Fruit fly (Drosophila melanogaster): Measurements from ENCODE around the gene CG10185.
A peak's percentile ranks its signal among the peaks of the same experiment; 100 is the strongest.

Gene CG10185

DNA sequence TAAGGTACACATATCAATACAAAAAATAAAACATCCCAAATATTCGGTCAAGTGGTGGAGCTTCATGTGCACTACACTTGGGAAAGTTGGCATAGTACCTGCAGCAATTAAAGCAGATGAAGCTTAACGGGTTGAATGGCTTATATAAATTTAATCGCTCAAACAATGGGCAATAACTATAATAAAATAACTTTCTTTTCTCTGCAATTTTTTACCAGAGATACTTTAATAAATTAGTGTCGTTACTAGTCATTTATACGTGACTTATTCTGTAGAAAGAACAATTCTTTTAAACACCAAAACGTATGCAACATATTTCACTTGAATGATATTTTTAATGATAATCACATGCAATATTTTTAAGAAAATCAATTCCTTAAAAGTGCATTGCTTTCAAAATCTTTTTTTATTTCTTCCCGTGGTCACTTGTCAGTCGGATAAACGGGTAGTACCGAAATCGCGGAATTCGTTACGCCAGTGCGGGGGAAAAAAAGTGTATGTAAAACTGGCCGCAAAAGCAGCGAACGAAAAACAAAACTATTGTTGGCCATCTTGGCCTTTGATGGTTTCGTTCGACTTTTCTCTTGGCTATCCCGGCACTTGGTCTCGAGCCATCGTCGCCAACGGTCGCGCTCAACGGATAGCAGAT, 24.4 kb downstream of the CG10185 start, which contains the start of gene Jhbp4:
Gene Jhbp4, plus strand, starts transcription at position 599 of the 649 bp plus-strand sequence.
- no peak for TF ChIP-seq Dll (optimal IDR thresholded peaks at IDR 0.05)
- TF ChIP-seq psq (optimal IDR thresholded peaks at IDR 0.05), result no peak
- no peak for TF ChIP-seq CG8478 (optimal IDR thresholded peaks at IDR 0.05)
- TF ChIP-seq usp (GFP tag; optimal IDR thresholded peaks at IDR 0.05), result no peak
- no peak for TF ChIP-seq EcR (GFP tag; optimal IDR thresholded peaks at IDR 0.05)
- no peak for TF ChIP-seq pan (optimal IDR thresholded peaks at IDR 0.05)

- TF ChIP-seq EcR (GFP tag; optimal IDR thresholded peaks at IDR 0.05) (peak in 1 of 2 experiments; percentile 34), psq (optimal IDR thresholded peaks at IDR 0.05) (no peak)
Measured at dm6 chr3R:16042137-16042899, 25.1 kb downstream of the CG10185 start.

DNA sequence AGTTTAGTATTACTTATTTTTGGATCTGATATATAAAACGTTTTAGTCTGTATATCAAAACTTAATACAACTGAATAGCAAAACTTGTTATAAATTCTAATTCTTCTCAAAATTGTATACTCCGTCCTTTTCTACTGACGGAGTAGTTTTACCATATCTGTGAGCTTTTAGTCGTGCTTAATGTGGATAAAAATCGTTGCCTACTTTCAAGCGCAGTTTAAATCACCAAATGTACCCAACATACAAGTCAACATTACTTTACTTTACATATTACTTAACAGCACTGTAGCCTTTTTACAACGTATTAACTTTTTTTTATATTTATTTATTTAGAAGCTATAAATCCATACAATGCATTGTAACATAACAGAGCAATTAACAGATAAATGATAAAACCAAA, 26.5 kb downstream of the CG10185 start:
- no peak for TF ChIP-seq CG8478 (optimal IDR thresholded peaks at IDR 0.05)
- TF ChIP-seq pan (optimal IDR thresholded peaks at IDR 0.05), result no peak
- TF ChIP-seq psq (optimal IDR thresholded peaks at IDR 0.05), result no peak
- TF ChIP-seq EcR (GFP tag; optimal IDR thresholded peaks at IDR 0.05), result no peak
- no peak for TF ChIP-seq usp (GFP tag; optimal IDR thresholded peaks at IDR 0.05)
- no peak for TF ChIP-seq Dll (optimal IDR thresholded peaks at IDR 0.05)

- no peak for TF ChIP-seq usp (GFP tag; optimal IDR thresholded peaks at IDR 0.05)
- TF ChIP-seq pan (optimal IDR thresholded peaks at IDR 0.05), result no peak
- TF ChIP-seq EcR (GFP tag; optimal IDR thresholded peaks at IDR 0.05), result no peak
- TF ChIP-seq psq (optimal IDR thresholded peaks at IDR 0.05), result no peak
- no peak for TF ChIP-seq Dll (optimal IDR thresholded peaks at IDR 0.05)
- no peak for TF ChIP-seq CG8478 (optimal IDR thresholded peaks at IDR 0.05)
Measured at dm6 chr3R:16039557-16039956, 27.8 kb downstream of the CG10185 start.

DNA sequence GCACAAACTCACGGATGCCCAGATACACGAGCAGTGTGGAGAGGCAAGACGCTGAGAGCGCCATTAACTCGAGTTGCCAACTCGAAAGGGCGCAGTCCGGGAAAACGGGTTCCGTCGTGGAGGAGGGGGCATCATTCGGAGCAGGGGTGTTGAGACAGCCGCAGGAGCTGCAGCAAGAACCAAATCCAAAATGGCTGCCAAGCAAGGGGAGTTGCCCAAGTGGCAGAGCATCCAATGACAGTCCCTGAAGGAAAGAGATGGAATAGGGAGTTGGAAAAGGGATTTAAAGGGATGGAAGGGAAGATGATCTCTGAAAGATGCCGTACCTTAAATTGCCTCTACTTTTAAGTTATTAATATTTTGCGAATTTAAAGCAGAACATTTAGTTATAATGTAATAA, 29.3 kb downstream of the CG10185 start:
- TF ChIP-seq psq (optimal IDR thresholded peaks at IDR 0.05) (no peak), usp (GFP tag; optimal IDR thresholded peaks at IDR 0.05) (no peak), pan (optimal IDR thresholded peaks at IDR 0.05) (no peak), Dll (optimal IDR thresholded peaks at IDR 0.05) (no peak), EcR (GFP tag; optimal IDR thresholded peaks at IDR 0.05) (no peak), CG8478 (optimal IDR thresholded peaks at IDR 0.05) (no peak)

- TF ChIP-seq CG8478 (optimal IDR thresholded peaks at IDR 0.05), result no peak
- no peak for TF ChIP-seq pan (optimal IDR thresholded peaks at IDR 0.05)
- TF ChIP-seq usp (GFP tag; optimal IDR thresholded peaks at IDR 0.05), result no peak
- TF ChIP-seq EcR (GFP tag; optimal IDR thresholded peaks at IDR 0.05), result no peak
- no peak for TF ChIP-seq psq (optimal IDR thresholded peaks at IDR 0.05)
- TF ChIP-seq Dll (optimal IDR thresholded peaks at IDR 0.05), result no peak
Measured at dm6 chr3R:16034186-16034585, 33.2 kb downstream of the CG10185 start.

dm6 chr3R:16033727-16034126, 33.7 kb downstream of the CG10185 start:
- no peak for TF ChIP-seq usp (GFP tag; optimal IDR thresholded peaks at IDR 0.05)
- TF ChIP-seq psq (optimal IDR thresholded peaks at IDR 0.05), result no peak
- TF ChIP-seq Dll (optimal IDR thresholded peaks at IDR 0.05), result no peak
- no peak for TF ChIP-seq CG8478 (optimal IDR thresholded peaks at IDR 0.05)
- TF ChIP-seq pan (optimal IDR thresholded peaks at IDR 0.05), result no peak
- TF ChIP-seq EcR (GFP tag; optimal IDR thresholded peaks at IDR 0.05), result no peak

DNA sequence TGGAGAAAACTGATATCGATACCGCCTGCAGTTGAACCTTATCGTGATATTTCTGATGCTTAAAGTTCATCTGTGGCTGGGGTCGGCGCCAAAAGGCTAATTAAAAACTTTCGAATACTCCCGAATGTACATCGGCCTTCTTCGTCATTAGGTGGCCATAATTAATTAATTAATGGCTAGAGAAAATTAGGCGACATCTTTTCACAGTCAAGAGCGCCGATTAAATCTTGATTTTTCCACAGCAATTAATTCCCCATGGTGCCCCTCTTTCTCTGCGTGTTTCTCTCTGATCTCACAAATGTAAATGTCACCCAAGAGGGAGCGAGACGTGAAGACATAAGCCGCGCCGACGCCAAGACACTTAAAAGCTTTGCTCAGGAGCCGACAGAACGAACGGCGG, 36.9 kb downstream of the CG10185 start:
- no peak for TF ChIP-seq usp (GFP tag; optimal IDR thresholded peaks at IDR 0.05)
- TF ChIP-seq CG8478 (optimal IDR thresholded peaks at IDR 0.05), result no peak
- TF ChIP-seq EcR (GFP tag; optimal IDR thresholded peaks at IDR 0.05), result no peak
- TF ChIP-seq psq (optimal IDR thresholded peaks at IDR 0.05), result no peak
- no peak for TF ChIP-seq pan (optimal IDR thresholded peaks at IDR 0.05)
- TF ChIP-seq Dll (optimal IDR thresholded peaks at IDR 0.05), result no peak

dm6 chr3R:16029584-16029983, 37.8 kb downstream of the CG10185 start:
- TF ChIP-seq EcR (GFP tag; optimal IDR thresholded peaks at IDR 0.05) (no peak), Dll (optimal IDR thresholded peaks at IDR 0.05) (peak; percentile 11), usp (GFP tag; optimal IDR thresholded peaks at IDR 0.05) (no peak)

- TF ChIP-seq pan (optimal IDR thresholded peaks at IDR 0.05) (no peak), usp (GFP tag; optimal IDR thresholded peaks at IDR 0.05) (no peak), Dll (optimal IDR thresholded peaks at IDR 0.05) (no peak), CG8478 (optimal IDR thresholded peaks at IDR 0.05) (no peak), EcR (GFP tag; optimal IDR thresholded peaks at IDR 0.05) (no peak), psq (optimal IDR thresholded peaks at IDR 0.05) (no peak)
Measured at dm6 chr3R:16028651-16029050, 38.7 kb downstream of the CG10185 start.

DNA sequence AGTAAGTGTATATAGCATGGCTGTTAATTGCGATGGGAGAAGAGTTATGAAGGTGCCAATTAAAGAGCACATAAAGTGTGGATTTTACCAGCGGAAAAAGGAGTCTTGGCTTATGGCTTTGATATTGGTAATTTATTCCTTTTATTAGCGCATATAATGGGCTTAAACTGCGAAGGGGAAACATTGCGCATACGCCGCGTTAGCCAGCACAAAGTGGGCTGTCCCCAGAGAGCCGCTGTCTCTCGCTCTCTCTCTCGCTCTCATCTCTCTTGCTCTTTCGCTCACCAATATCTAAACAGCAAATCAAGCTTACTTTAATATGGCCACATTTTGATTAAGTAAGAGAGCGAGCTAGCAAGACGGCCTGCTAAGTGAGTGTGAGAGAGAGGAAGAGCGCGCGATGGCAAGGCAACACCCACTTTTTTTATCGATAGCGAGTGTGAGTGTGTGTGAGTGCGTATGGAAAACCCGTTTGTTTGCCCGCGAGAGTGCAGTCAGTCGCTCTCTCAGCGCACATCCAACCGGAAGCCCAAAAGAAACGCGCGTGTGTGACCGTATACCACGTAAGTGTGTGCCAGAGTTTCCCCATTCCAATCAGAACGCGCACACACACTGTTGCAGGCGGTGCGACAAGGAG, 41.7 kb downstream of the CG10185 start, which contains the start of gene pnr:
Gene pnr, plus strand, starts transcription at position 493 of the 637 bp plus-strand sequence.
- no peak for TF ChIP-seq usp (GFP tag; optimal IDR thresholded peaks at IDR 0.05)
- peak; percentile 63 for TF ChIP-seq CG8478 (optimal IDR thresholded peaks at IDR 0.05)
- peak; percentile 84 for TF ChIP-seq Dll (optimal IDR thresholded peaks at IDR 0.05)

DNA sequence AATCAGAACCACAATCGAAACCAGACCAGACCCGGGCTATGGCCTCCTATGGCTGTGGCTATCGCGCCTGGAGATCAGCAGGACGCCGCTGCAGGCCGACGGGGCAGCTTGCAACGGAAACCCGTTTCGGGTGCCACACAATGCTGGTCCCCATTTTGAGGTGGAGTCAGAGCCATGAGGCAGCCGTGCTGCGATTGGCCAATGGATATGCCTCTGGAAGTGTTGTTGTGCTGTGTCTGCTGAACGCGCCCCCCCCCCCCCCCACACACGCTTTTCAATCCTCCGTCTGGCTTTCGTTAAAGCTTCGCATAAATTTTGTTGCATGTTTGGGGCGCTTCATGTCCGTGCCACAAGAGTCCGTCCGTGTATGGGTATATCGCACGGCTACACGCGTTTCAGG, 43.3 kb downstream of the CG10185 start:
- TF ChIP-seq EcR (GFP tag; optimal IDR thresholded peaks at IDR 0.05) (no peak), CG8478 (optimal IDR thresholded peaks at IDR 0.05) (no peak), Dll (optimal IDR thresholded peaks at IDR 0.05) (no peak), psq (optimal IDR thresholded peaks at IDR 0.05) (no peak), pan (optimal IDR thresholded peaks at IDR 0.05) (no peak), usp (GFP tag; optimal IDR thresholded peaks at IDR 0.05) (no peak)

All from whole organism.